Worm (Caenorhabditis elegans): ENCODE results near the gene C18E9.8.

- TF ChIP-seq nhr-76 (tag; optimal IDR thresholded peaks at IDR 0.05) (no peak), snpc-4 (tag; optimal IDR thresholded peaks at IDR 0.05) (no peak), elt-1 (tag; optimal IDR thresholded peaks at IDR 0.05) (no peak), ceh-28 (tag; optimal IDR thresholded peaks at IDR 0.05) (no peak), zag-1 (tag; optimal IDR thresholded peaks at IDR 0.05) (no peak), nhr-23 (tag; optimal IDR thresholded peaks at IDR 0.05) (no peak)
Observed at ce11 chrII:8938907-8939622, 48.8 kb downstream of the C18E9.8 start.
